Worm (Caenorhabditis elegans) whole organism, L1 larva: ENCODE measurements around the gene rbbp-5.

ENCODE experiments used
- ama-1 ChIP-seq: fragments of 150-350 bp; optimal IDR thresholded peaks from 2 replicates; lab custom pipeline; 2014
- ceh-82 ChIP-seq, 3 experiments: fragments of 150-350 bp in 1 of 3; sonication (generic microtip) in 2 of 3; optimal IDR thresholded peaks; 2 replicates each; lab custom pipeline; 2014 to 2017; ENCODE audit warnings: missing biosample characterization in 3 of 3, missing genetic modification characterization in 3 of 3
- egl-27 ChIP-seq, 2 experiments: fragments of 150-350 bp in 1 of 2; sonication (generic microtip); optimal IDR thresholded peaks; 3 replicates each; lab custom pipeline; 2017 to 2018; ENCODE audit warnings: missing biosample characterization in 2 of 2, missing genetic modification characterization in 2 of 2, missing genetic modification reagents in 2 of 2
- hlh-4 ChIP-seq: sonication (generic microtip); optimal IDR thresholded peaks from 2 replicates; lab custom pipeline; 2016; ENCODE audit warnings: mild to moderate bottlenecking, missing genetic modification characterization, missing compliant biosample characterization
- jun-1 ChIP-seq: fragments of 150-350 bp; optimal IDR thresholded peaks from 2 replicates; lab custom pipeline; 2014; ENCODE audit warnings: missing biosample characterization, missing genetic modification reagents, missing genetic modification characterization
- lir-3 ChIP-seq: sonication (generic microtip); optimal IDR thresholded peaks from 2 replicates; lab custom pipeline; 2016; ENCODE audit warnings: mild to moderate bottlenecking, missing genetic modification characterization, moderate library complexity, missing compliant biosample characterization; ENCODE audit not compliant: poor library complexity
- pqm-1 ChIP-seq: sonication (generic microtip); optimal IDR thresholded peaks from 3 replicates; lab custom pipeline; 2017; ENCODE audit warnings: missing biosample characterization, missing genetic modification characterization
- unc-62 ChIP-seq: fragments of 150-350 bp; optimal IDR thresholded peaks from 2 replicates; lab custom pipeline; 2014; ENCODE audit warnings: missing biosample characterization, missing genetic modification reagents, missing genetic modification characterization
- xbp-1 ChIP-seq: sonication (generic microtip); optimal IDR thresholded peaks from 2 replicates; lab custom pipeline; 2016; ENCODE audit warnings: missing genetic modification characterization, missing compliant biosample characterization
- ztf-11 ChIP-seq, 2 experiments: sonication (generic microtip); optimal IDR thresholded peaks; 2 replicates each; lab custom pipeline; 2016 to 2017; ENCODE audit warnings: missing genetic modification characterization in 2 of 2, missing biosample characterization in 1 of 2, missing compliant biosample characterization in 1 of 2

- TF ChIP-seq pqm-1 (no peak), ztf-11 (tag; optimal IDR thresholded peaks at IDR 0.05; lab: Kevin White, UChicago) (no peak), ceh-82 (tag; optimal IDR thresholded peaks at IDR 0.05; lab: Kevin White, UChicago) (no peak), xbp-1 (no peak), lir-3 (tag; lab: Kevin White, UChicago) (no peak), jun-1 (tag; lab: Kevin White, UChicago) (no peak), hlh-4 (no peak), ama-1 (lab: Kevin White, UChicago) (no peak), egl-27 (tag; optimal IDR thresholded peaks at IDR 0.05; lab: Kevin White, UChicago) (no peak), unc-62 (GFP tag; lab: Kevin White, UChicago) (no peak)
Measured at ce11 chrII:6101475-6101874, 3.8 kb downstream of the rbbp-5 start.
